Worm (Caenorhabditis elegans) whole organism, L1 larva: ENCODE measurements around the gene rps-3.
A peak's percentile ranks its signal among the peaks of the same experiment; 100 is the strongest.

Source experiments
- C04F5.9 ChIP-seq: sonication (generic microtip); optimal IDR thresholded peaks from 2 replicates; lab custom pipeline; 2016; ENCODE audit warnings: missing genetic modification characterization, missing compliant biosample characterization
- C16A3.4 ChIP-seq: fragments of 150-350 bp; optimal IDR thresholded peaks from 2 replicates; lab custom pipeline; 2014; ENCODE audit warnings: missing biosample characterization, missing genetic modification characterization
- Y116A8C.19 ChIP-seq: sonication (generic microtip); optimal IDR thresholded peaks from 2 replicates; lab custom pipeline; 2016; ENCODE audit warnings: missing compliant biosample characterization, missing genetic modification characterization, borderline replicate concordance
- aha-1 ChIP-seq: fragments of 150-350 bp; optimal IDR thresholded peaks from 2 replicates; lab custom pipeline; 2014; ENCODE audit warnings: missing biosample characterization, missing genetic modification characterization
- alr-1 ChIP-seq: fragments of 200-800 bp; sonication (Bioruptor generic); optimal IDR thresholded peaks from 2 replicates; lab custom pipeline; 2018; ENCODE audit warnings: borderline replicate concordance, mild to moderate bottlenecking, missing genetic modification characterization, missing compliant biosample characterization
- aly-2 ChIP-seq: fragments of 150-350 bp; optimal IDR thresholded peaks from 2 replicates; lab custom pipeline; 2014; ENCODE audit warnings: missing biosample characterization, missing genetic modification characterization
- blmp-1 ChIP-seq: fragments of 150-350 bp; optimal IDR thresholded peaks from 2 replicates; lab custom pipeline; 2014; ENCODE audit warnings: missing biosample characterization, missing genetic modification characterization
- ceh-82 ChIP-seq, 3 experiments: fragments of 150-350 bp in 1 of 3; sonication (generic microtip) in 2 of 3; optimal IDR thresholded peaks; 2 replicates each; lab custom pipeline; 2014 to 2017; ENCODE audit warnings: missing biosample characterization in 3 of 3, missing genetic modification characterization in 3 of 3
- ceh-88 ChIP-seq: fragments of 200-800 bp; sonication (Bioruptor generic); IDR thresholded peaks from 2 replicates; pipeline ENCODE4 v1.3.6; 2022; ENCODE audit warnings: missing genetic modification characterization, missing compliant biosample characterization
- ces-1 ChIP-seq: fragments of 150-350 bp; optimal IDR thresholded peaks from 2 replicates; lab custom pipeline; 2014; ENCODE audit warnings: missing biosample characterization, missing genetic modification reagents, missing genetic modification characterization
- dsc-1 ChIP-seq: sonication (generic microtip); optimal IDR thresholded peaks from 2 replicates; lab custom pipeline; 2016; ENCODE audit warnings: mild to moderate bottlenecking, missing genetic modification characterization, missing compliant biosample characterization
- efl-1 ChIP-seq, 4 experiments: fragments of 150-350 bp; optimal IDR thresholded peaks in 3 of 4; peaks in 1 of 4; 1 replicate in 1 of 4; 2 replicates in 3 of 4; lab custom pipeline; 2014; ENCODE audit warnings: missing biosample characterization in 2 of 4, missing genetic modification characterization in 2 of 4, missing genetic modification reagents in 2 of 4
- egl-13 ChIP-seq: sonication (generic microtip); optimal IDR thresholded peaks from 2 replicates; lab custom pipeline; 2016; ENCODE audit warnings: missing genotype, missing genetic modification reagents, missing genetic modification characterization, missing compliant biosample characterization
- egl-27 ChIP-seq, 2 experiments: fragments of 150-350 bp in 1 of 2; sonication (generic microtip); optimal IDR thresholded peaks; 3 replicates each; lab custom pipeline; 2017 to 2018; ENCODE audit warnings: missing biosample characterization in 2 of 2, missing genetic modification characterization in 2 of 2, missing genetic modification reagents in 2 of 2
- ets-5 ChIP-seq: fragments of 200-800 bp; sonication (Bioruptor generic); IDR thresholded peaks from 2 replicates; pipeline ENCODE4 v1.3.6; 2022; ENCODE audit warnings: missing genetic modification characterization, missing compliant biosample characterization
- fkh-10 ChIP-seq: sonication (generic microtip); optimal IDR thresholded peaks from 2 replicates; lab custom pipeline; 2017; ENCODE audit warnings: missing biosample characterization, missing genetic modification reagents, missing genetic modification characterization
- fkh-4 ChIP-seq: sonication (generic microtip); optimal IDR thresholded peaks from 2 replicates; lab custom pipeline; 2016; ENCODE audit warnings: missing compliant biosample characterization, missing genetic modification characterization, borderline replicate concordance
- hlh-4 ChIP-seq: sonication (generic microtip); optimal IDR thresholded peaks from 2 replicates; lab custom pipeline; 2016; ENCODE audit warnings: mild to moderate bottlenecking, missing genetic modification characterization, missing compliant biosample characterization
- hpl-2 ChIP-seq: fragments of 150-350 bp; optimal IDR thresholded peaks from 2 replicates; lab custom pipeline; 2014; ENCODE audit warnings: missing biosample characterization, missing genetic modification reagents, missing genetic modification characterization
- isw-1 ChIP-seq: fragments of 200-800 bp; sonication (Bioruptor generic); IDR thresholded peaks from 2 replicates; pipeline ENCODE4 v1.3.6; 2022; ENCODE audit warnings: missing genetic modification characterization, missing compliant biosample characterization
- jun-1 ChIP-seq: fragments of 150-350 bp; optimal IDR thresholded peaks from 2 replicates; lab custom pipeline; 2014; ENCODE audit warnings: missing biosample characterization, missing genetic modification reagents, missing genetic modification characterization
- lin-14 ChIP-seq: fragments of 200-800 bp; sonication (Bioruptor generic); optimal IDR thresholded peaks from 2 replicates; lab custom pipeline; 2018; ENCODE audit warnings: mild to moderate bottlenecking, missing genetic modification characterization, moderate library complexity, missing compliant biosample characterization
- lin-15B ChIP-seq: fragments of 150-350 bp; sonication (generic microtip); optimal IDR thresholded peaks from 3 replicates; lab custom pipeline; 2014; ENCODE audit warnings: missing biosample characterization, missing genetic modification characterization
- lin-35 ChIP-seq, 2 experiments: fragments of 150-350 bp; optimal IDR thresholded peaks; 2 replicates each; lab custom pipeline; 2014; ENCODE audit warnings: missing biosample characterization in 2 of 2, missing genetic modification characterization in 2 of 2, missing genetic modification reagents in 2 of 2
- mab-9 ChIP-seq: fragments of 200-800 bp; sonication (Bioruptor generic); IDR thresholded peaks from 2 replicates; pipeline ENCODE4 v1.3.6; 2022; ENCODE audit warnings: missing genetic modification reagents, missing genetic modification characterization, missing compliant biosample characterization
- mdl-1 ChIP-seq, 2 experiments: fragments of 150-350 bp; optimal IDR thresholded peaks; 2 replicates each; lab custom pipeline; 2014 to 2017; ENCODE audit warnings: missing biosample characterization in 2 of 2, missing genetic modification characterization in 2 of 2, inconsistent platforms in 1 of 2
- mef-2 ChIP-seq: fragments of 150-350 bp; optimal IDR thresholded peaks from 2 replicates; lab custom pipeline; 2014; ENCODE audit warnings: missing biosample characterization, missing genetic modification characterization
- mep-1 ChIP-seq: fragments of 150-350 bp; optimal IDR thresholded peaks from 2 replicates; lab custom pipeline; 2014; ENCODE audit warnings: missing biosample characterization, missing genetic modification characterization
- nhr-11 ChIP-seq: fragments of 150-350 bp; optimal IDR thresholded peaks from 2 replicates; lab custom pipeline; 2014; ENCODE audit warnings: missing biosample characterization, missing genetic modification characterization
- nhr-12 ChIP-seq: sonication (generic microtip); optimal IDR thresholded peaks from 2 replicates; lab custom pipeline; 2017; ENCODE audit warnings: missing biosample characterization, missing genetic modification characterization
- nhr-19 ChIP-seq: fragments of 200-800 bp; sonication (Bioruptor generic); conservative IDR thresholded peaks from 2 replicates; pipeline ENCODE4 v1.3.6; 2022; ENCODE audit warnings: missing genetic modification characterization, missing compliant biosample characterization
- nhr-20 ChIP-seq: sonication (generic microtip); optimal IDR thresholded peaks from 2 replicates; lab custom pipeline; 2016; ENCODE audit warnings: mild to moderate bottlenecking, missing genetic modification characterization, missing compliant biosample characterization
- nhr-237 ChIP-seq: fragments of 150-350 bp; optimal IDR thresholded peaks from 2 replicates; lab custom pipeline; 2014; ENCODE audit warnings: missing biosample characterization, missing genetic modification characterization
- nhr-28 ChIP-seq: fragments of 150-350 bp; optimal IDR thresholded peaks from 2 replicates; lab custom pipeline; 2014; ENCODE audit warnings: missing biosample characterization, missing genetic modification characterization
- nhr-47 ChIP-seq: sonication (generic microtip); optimal IDR thresholded peaks from 2 replicates; lab custom pipeline; 2016; ENCODE audit warnings: mild to moderate bottlenecking, missing genetic modification characterization, moderate library complexity, missing compliant biosample characterization
- nhr-77 ChIP-seq: fragments of 150-350 bp; optimal IDR thresholded peaks from 2 replicates; lab custom pipeline; 2014; ENCODE audit warnings: missing biosample characterization, missing genetic modification characterization
- nhr-84 ChIP-seq: sonication (generic microtip); optimal IDR thresholded peaks from 2 replicates; lab custom pipeline; 2017; ENCODE audit warnings: missing biosample characterization, missing genetic modification characterization
- nhr-90 ChIP-seq: sonication (generic microtip); optimal IDR thresholded peaks from 2 replicates; lab custom pipeline; 2016; ENCODE audit warnings: mild to moderate bottlenecking, missing genetic modification characterization, missing compliant biosample characterization; ENCODE audit not compliant: poor library complexity
- pag-3 ChIP-seq: sonication (generic microtip); optimal IDR thresholded peaks from 2 replicates; lab custom pipeline; 2017; ENCODE audit warnings: missing genetic modification characterization, mild to moderate bottlenecking, missing compliant biosample characterization, antibody characterized with exemption, borderline replicate concordance; ENCODE audit not compliant: insufficient read depth
- skn-1 ChIP-seq: fragments of 150-350 bp; optimal IDR thresholded peaks from 2 replicates; lab custom pipeline; 2014; ENCODE audit warnings: missing biosample characterization, missing genetic modification characterization
- snpc-4 ChIP-seq: fragments of 150-350 bp; optimal IDR thresholded peaks from 2 replicates; lab custom pipeline; 2014; ENCODE audit warnings: missing biosample characterization, missing genetic modification characterization
- snu-23 ChIP-seq: sonication (generic microtip); optimal IDR thresholded peaks from 2 replicates; lab custom pipeline; 2016; ENCODE audit warnings: missing genetic modification characterization, missing compliant biosample characterization
- swsn-7 ChIP-seq: sonication (generic microtip); optimal IDR thresholded peaks from 2 replicates; lab custom pipeline; 2016; ENCODE audit warnings: missing genetic modification characterization, missing compliant biosample characterization
- tbx-2 ChIP-seq: sonication (generic microtip); optimal IDR thresholded peaks from 2 replicates; lab custom pipeline; 2016; ENCODE audit warnings: missing genetic modification characterization, missing compliant biosample characterization
- tlp-1 ChIP-seq: fragments of 150-350 bp; optimal IDR thresholded peaks from 2 replicates; lab custom pipeline; 2014; ENCODE audit warnings: missing biosample characterization, missing genetic modification characterization
- unc-130 ChIP-seq: fragments of 150-350 bp; optimal IDR thresholded peaks from 2 replicates; lab custom pipeline; 2017; ENCODE audit warnings: missing biosample characterization, missing genetic modification characterization, inconsistent platforms
- unc-30 ChIP-seq: sonication (generic microtip); optimal IDR thresholded peaks from 2 replicates; lab custom pipeline; 2017; ENCODE audit warnings: missing biosample characterization, missing genetic modification characterization
- vab-15 ChIP-seq: sonication (generic microtip); optimal IDR thresholded peaks from 2 replicates; lab custom pipeline; 2017; ENCODE audit warnings: missing genotype, mild to moderate bottlenecking, missing genetic modification characterization, missing compliant biosample characterization
- zag-1 ChIP-seq: fragments of 150-350 bp; optimal IDR thresholded peaks from 2 replicates; lab custom pipeline; 2014; ENCODE audit warnings: missing biosample characterization, missing genetic modification characterization
- zip-4 ChIP-seq: fragments of 200-800 bp; sonication (Bioruptor generic); optimal IDR thresholded peaks from 2 replicates; lab custom pipeline; 2018; ENCODE audit warnings: mild to moderate bottlenecking, missing genetic modification characterization, moderate library complexity, missing compliant biosample characterization
- ztf-11 ChIP-seq, 2 experiments: sonication (generic microtip); optimal IDR thresholded peaks; 2 replicates each; lab custom pipeline; 2016 to 2017; ENCODE audit warnings: missing genetic modification characterization in 2 of 2, missing biosample characterization in 1 of 2, missing compliant biosample characterization in 1 of 2

The rps-3 gene

ce11 chrIII:6215476-6215875, 8.9 kb downstream of the rps-3 start, which contains the start of gene C23G10.11 (continued):
- TF ChIP-seq nhr-77 (tag; lab: Kevin White, UChicago) = no peak
- no peak for TF ChIP-seq tlp-1 (tag; lab: Kevin White, UChicago)
- no peak for TF ChIP-seq nhr-12 (tag; lab: Kevin White, UChicago)
- TF ChIP-seq ces-1 (GFP tag; lab: Kevin White, UChicago) = no peak
- TF ChIP-seq blmp-1 (tag; lab: Kevin White, UChicago) = peak; percentile 57
- TF ChIP-seq aha-1 (tag; lab: Kevin White, UChicago) = no peak
- TF ChIP-seq nhr-47 = no peak
- TF ChIP-seq, all 84 proteins: peak for 4

DNA sequence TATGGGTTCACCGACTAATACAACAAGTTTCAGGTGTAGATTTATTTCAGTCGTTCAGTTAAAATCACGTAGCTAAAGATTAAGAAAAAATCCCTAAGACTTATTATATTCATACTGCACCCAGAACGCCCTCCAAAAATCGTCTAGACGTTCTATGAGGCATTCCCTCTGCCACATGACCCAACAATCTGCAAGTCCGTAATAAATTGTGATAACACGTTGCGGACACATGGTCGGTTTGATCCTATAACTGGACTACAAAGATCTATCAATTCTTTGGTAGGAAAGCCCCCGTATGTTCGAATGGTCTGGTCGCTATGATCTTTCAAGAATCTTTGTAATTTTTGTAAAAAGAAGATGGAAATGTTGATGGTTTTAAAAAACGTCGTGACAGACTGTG, 9.3 kb downstream of the rps-3 start:
- TF ChIP-seq Y116A8C.19 = no peak
- no peak for TF ChIP-seq tbx-2
- no peak for TF ChIP-seq nhr-12 (tag; lab: Kevin White, UChicago)
- TF ChIP-seq blmp-1 (tag; lab: Kevin White, UChicago) = peak; percentile 76
- peak in 1 of 2 experiments; percentile 47 for TF ChIP-seq lin-35 (GFP tag; optimal IDR thresholded peaks at IDR 0.05; lab: Kevin White, UChicago)
- no peak for TF ChIP-seq nhr-237 (tag; lab: Kevin White, UChicago)
- TF ChIP-seq zip-4 (GFP tag; lab: Kevin White, UChicago) = no peak
- TF ChIP-seq aly-2 (tag; lab: Kevin White, UChicago) = no peak
- TF ChIP-seq lin-15B (tag; lab: Kevin White, UChicago) = no peak
- TF ChIP-seq nhr-90 = no peak
- no peak for TF ChIP-seq nhr-28 (tag; lab: Kevin White, UChicago)
- peak; percentile 12 for TF ChIP-seq nhr-20 (tag; lab: Kevin White, UChicago)
- TF ChIP-seq pag-3 (tag; lab: Kevin White, UChicago) = no peak
- no peak for TF ChIP-seq ceh-82 (tag; optimal IDR thresholded peaks at IDR 0.05; lab: Kevin White, UChicago)
- no peak for TF ChIP-seq lin-14 (GFP tag; lab: Kevin White, UChicago)
- TF ChIP-seq ceh-88 = no peak
- TF ChIP-seq aha-1 (tag; lab: Kevin White, UChicago) = no peak
- no peak for TF ChIP-seq snu-23 (GFP tag; lab: Kevin White, UChicago)
- no peak for TF ChIP-seq nhr-11 (tag; lab: Kevin White, UChicago)
- TF ChIP-seq nhr-19 = peak; percentile 67
- TF ChIP-seq efl-1 (optimal IDR thresholded peaks at IDR 0.05; lab: Kevin White, UChicago) = no peak
- TF ChIP-seq efl-1 (GFP tag; optimal IDR thresholded peaks at IDR 0.05 in 1 of 2; lab: Kevin White, UChicago) = no peak
- TF ChIP-seq C04F5.9 = no peak
- TF ChIP-seq vab-15 (tag; lab: Kevin White, UChicago) = no peak
- no peak for TF ChIP-seq mab-9 (GFP tag; lab: Robert Waterston, UW)
- no peak for TF ChIP-seq tlp-1 (tag; lab: Kevin White, UChicago)
- TF ChIP-seq mep-1 (tag; lab: Kevin White, UChicago) = no peak
- no peak for TF ChIP-seq mef-2
- no peak for TF ChIP-seq nhr-84 (tag; lab: Kevin White, UChicago)
- TF ChIP-seq ztf-11 (tag; optimal IDR thresholded peaks at IDR 0.05; lab: Kevin White, UChicago) = no peak
- no peak for TF ChIP-seq snpc-4 (tag; lab: Kevin White, UChicago)
- no peak for TF ChIP-seq alr-1 (tag; lab: Kevin White, UChicago)
- TF ChIP-seq egl-13 (tag; lab: Kevin White, UChicago) = no peak
- no peak for TF ChIP-seq C16A3.4 (tag; lab: Kevin White, UChicago)
- TF ChIP-seq ets-5 (GFP tag; lab: Robert Waterston, UW) = no peak
- no peak for TF ChIP-seq unc-30 (tag; lab: Kevin White, UChicago)
- no peak for TF ChIP-seq egl-27 (tag; optimal IDR thresholded peaks at IDR 0.05; lab: Kevin White, UChicago)
- no peak for TF ChIP-seq skn-1
- no peak for TF ChIP-seq swsn-7 (tag; lab: Kevin White, UChicago)
- no peak for TF ChIP-seq zag-1 (tag; lab: Kevin White, UChicago)
- no peak for TF ChIP-seq hpl-2 (GFP tag; lab: Kevin White, UChicago)
- no peak for TF ChIP-seq fkh-4 (tag; lab: Kevin White, UChicago)
- TF ChIP-seq fkh-10 (GFP tag; lab: Kevin White, UChicago) = no peak
- TF ChIP-seq isw-1 (GFP tag; lab: Robert Waterston, UW) = no peak
- no peak for TF ChIP-seq jun-1 (tag; lab: Kevin White, UChicago)
- no peak for TF ChIP-seq hlh-4 (tag; lab: Kevin White, UChicago)
- no peak for TF ChIP-seq dsc-1 (tag; lab: Kevin White, UChicago)
- peak in 1 of 2 experiments; percentile 59 for TF ChIP-seq mdl-1 (tag; optimal IDR thresholded peaks at IDR 0.05; lab: Kevin White, UChicago)
- TF ChIP-seq unc-130 (tag; lab: Kevin White, UChicago) = peak; percentile 44
